Worm (Caenorhabditis elegans): Measurements from ENCODE around the gene unc-46.
A peak's percentile ranks its signal among the peaks of the same experiment; 100 is the strongest.

unc-46 gene

DNA sequence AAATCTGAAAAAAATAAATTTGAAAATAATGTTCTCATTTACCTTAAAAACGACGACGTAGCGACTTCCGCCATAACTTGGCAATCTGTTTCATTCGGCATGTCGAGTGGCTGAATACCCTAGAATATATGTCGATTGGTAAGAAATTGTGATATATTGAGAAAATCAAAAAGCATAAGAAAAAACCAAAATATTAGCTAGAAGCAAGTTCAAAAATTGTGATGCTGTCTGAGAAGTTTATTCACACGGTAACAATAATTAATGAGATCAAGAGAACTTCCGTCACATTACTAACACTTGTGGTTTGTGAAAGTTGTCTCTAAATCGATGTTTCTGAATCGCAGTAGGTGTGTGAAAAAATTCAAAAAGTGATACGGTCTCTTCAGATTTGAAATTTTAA is 3.2 kb upstream of the unc-46 start, which contains the start of gene srab-1:
Gene srab-1, minus strand, starts transcription at position 101 of the 400 bp plus-strand sequence.
- no peak for TF ChIP-seq ztf-11 (tag; optimal IDR thresholded peaks at IDR 0.05)

ce11 chrV:5097035-5097434 is 1.8 kb downstream of the unc-46 start, which contains the start of gene C04F5.2:
TSS of gene C04F5.2 (minus strand) at chrV:5097135.
- TF ChIP-seq nhr-77 (tag; optimal IDR thresholded peaks at IDR 0.05): no peak
- no peak for TF ChIP-seq T26A8.4 (GFP tag; IDR thresholded peaks at IDR 0.05)
- no peak for TF ChIP-seq ceh-32 (tag; optimal IDR thresholded peaks at IDR 0.05; ENCODE audit: poor library complexity)
- TF ChIP-seq fos-1 (tag; optimal IDR thresholded peaks at IDR 0.05): no peak
- TF ChIP-seq Y105C5A.15 (GFP tag; IDR thresholded peaks at IDR 0.05): no peak
- TF ChIP-seq ZK337.2 (GFP tag; IDR thresholded peaks at IDR 0.05): no peak
- TF ChIP-seq nhr-10 (tag; optimal IDR thresholded peaks at IDR 0.05): no peak
- TF ChIP-seq vab-7 (GFP tag; IDR thresholded peaks at IDR 0.05): no peak
- TF ChIP-seq duxl-1 (tag; optimal IDR thresholded peaks at IDR 0.05; ENCODE audit: poor library complexity): no peak
- TF ChIP-seq F44E2.7 (GFP tag; IDR thresholded peaks at IDR 0.05): no peak
- no peak for TF ChIP-seq egl-27 (tag; optimal IDR thresholded peaks at IDR 0.05)
- no peak for TF ChIP-seq hif-1 (tag; optimal IDR thresholded peaks at IDR 0.05)
- no peak for TF ChIP-seq egl-43 (GFP tag; IDR thresholded peaks at IDR 0.05)
- no peak for TF ChIP-seq lin-29 (GFP tag; IDR thresholded peaks at IDR 0.05)
- no peak for TF ChIP-seq spr-3 (GFP tag; optimal IDR thresholded peaks at IDR 0.05)
- TF ChIP-seq R02D3.7 (tag; optimal IDR thresholded peaks at IDR 0.05): no peak
- TF ChIP-seq F26F4.8 (GFP tag; conservative IDR thresholded peaks at IDR 0.05): no peak

- TF ChIP-seq F10B5.3 (tag; optimal IDR thresholded peaks at IDR 0.05) (no peak), tag-97 (GFP tag; IDR thresholded peaks at IDR 0.05) (no peak), ztf-7 (tag; optimal IDR thresholded peaks at IDR 0.05) (no peak), skn-1 (tag; optimal IDR thresholded peaks at IDR 0.05) (no peak), daf-16 (GFP tag; optimal IDR thresholded peaks at IDR 0.05) (no peak), daf-16 (tag; optimal IDR thresholded peaks at IDR 0.05) (no peak), F49E8.2 (tag; optimal IDR thresholded peaks at IDR 0.05; ENCODE audit: borderline replicate concordance) (no peak), nhr-48 (tag; optimal IDR thresholded peaks at IDR 0.05) (no peak), ceh-32 (tag; optimal IDR thresholded peaks at IDR 0.05; ENCODE audit: poor library complexity) (no peak), ZK337.2 (GFP tag; IDR thresholded peaks at IDR 0.05) (no peak), ces-1 (GFP tag; optimal IDR thresholded peaks at IDR 0.05) (no peak), lir-3 (tag; optimal IDR thresholded peaks at IDR 0.05) (no peak)
These were observed 8.4 kb downstream of the unc-46 start for ce11 chrV:5090386-5090785.

ce11 chrV:5089497-5090134 is 9.2 kb downstream of the unc-46 start, which contains the start of gene glb-32:
TSS of gene glb-32 (minus strand) at chrV:5089547.
- peak in 1 of 2 experiments; percentile 68 for TF ChIP-seq unc-62 (GFP tag; optimal IDR thresholded peaks at IDR 0.05 in 1 of 2)
- no peak for TF ChIP-seq unc-62 (tag; optimal IDR thresholded peaks at IDR 0.05)
- peak in 1 of 2 experiments; percentile 11 for TF ChIP-seq lsy-2 (tag; optimal IDR thresholded peaks at IDR 0.05)
- TF ChIP-seq pha-4 (GFP tag; IDR thresholded peaks at IDR 0.05): no peak
- no peak for TF ChIP-seq pha-4 (tag; optimal IDR thresholded peaks at IDR 0.05)
- no peak for TF ChIP-seq daf-8 (GFP tag; IDR thresholded peaks at IDR 0.05)

DNA sequence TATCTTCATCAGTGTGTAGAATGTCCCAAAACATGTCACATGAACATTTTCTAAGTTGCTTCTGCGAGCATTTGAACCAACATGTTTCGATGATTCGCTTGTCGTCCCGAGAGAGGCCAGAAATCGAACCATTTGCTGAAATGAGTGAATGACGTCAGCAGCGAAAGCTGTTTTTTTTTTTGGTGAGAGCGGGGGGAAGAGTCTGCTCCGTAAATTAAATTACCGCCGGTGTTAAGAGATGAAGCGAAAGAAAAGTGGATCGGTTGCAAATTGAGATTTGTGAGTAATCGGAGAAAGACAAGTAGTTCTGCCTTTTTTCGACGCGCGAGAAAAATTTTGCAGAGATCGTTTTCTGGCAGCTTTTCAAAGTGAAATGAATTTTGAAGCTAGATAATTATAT is 10.5 kb downstream of the unc-46 start:
- TF ChIP-seq hmg-1.1 (GFP tag; IDR thresholded peaks at IDR 0.05) (no peak), ceh-44 (GFP tag; IDR thresholded peaks at IDR 0.05) (no peak), mep-1 (tag; optimal IDR thresholded peaks at IDR 0.05) (no peak), ctbp-1 (GFP tag; IDR thresholded peaks at IDR 0.05) (0 out of 2 replicates have a peak, but pooled peaks have one; percentile 34), dmd-6 (GFP tag; IDR thresholded peaks at IDR 0.05) (0 out of 2 replicates have a peak, but pooled peaks have one; percentile 11), spr-1 (tag; optimal IDR thresholded peaks at IDR 0.05) (no peak), ces-1 (GFP tag; optimal IDR thresholded peaks at IDR 0.05) (peak; percentile 54)
